Worm (Caenorhabditis elegans) whole organism, midembryonic: ENCODE results near the gene acp-2.

Experiments
- med-1 ChIP-seq: sonication (generic microtip); optimal IDR thresholded peaks from 2 replicates; lab custom pipeline; 2017; ENCODE audit warnings: missing genetic modification characterization, mild to moderate bottlenecking, missing compliant biosample characterization, antibody characterized with exemption, missing genetic modification reagents; ENCODE audit not compliant: insufficient read depth
- ref-1 ChIP-seq: fragments of 200-800 bp; sonication (Bioruptor generic); conservative IDR thresholded peaks from 2 replicates; pipeline ENCODE4 v1.3.6; 2022; ENCODE audit warnings: missing genetic modification reagents, missing genetic modification characterization, missing compliant biosample characterization

- no peak for TF ChIP-seq med-1 (GFP tag; lab: Kevin White, UChicago)
- TF ChIP-seq ref-1 (GFP tag; lab: Robert Waterston, UW), result no peak
These were observed 47.5 kb downstream of the acp-2 start for ce11 chrII:8384344-8384743.
